Worm (Caenorhabditis elegans) whole organism, late embryonic: ENCODE measurements around the gene acy-2.

Experiments
- K09A11.1 ChIP-seq: sonication (generic microtip); optimal IDR thresholded peaks from 2 replicates; lab custom pipeline; 2017; ENCODE audit warnings: antibody characterized with exemption, mild to moderate bottlenecking, missing genetic modification characterization, missing compliant biosample characterization; ENCODE audit not compliant: insufficient read depth
- ceh-22 ChIP-seq: sonication (generic microtip); optimal IDR thresholded peaks from 2 replicates; lab custom pipeline; 2017; ENCODE audit warnings: missing biosample characterization, missing genetic modification characterization
- ceh-24 ChIP-seq: sonication (generic microtip); optimal IDR thresholded peaks from 2 replicates; lab custom pipeline; 2016; ENCODE audit warnings: mild to moderate bottlenecking, missing genetic modification characterization, missing compliant biosample characterization
- dve-1 ChIP-seq: sonication (generic microtip); optimal IDR thresholded peaks from 2 replicates; lab custom pipeline; 2017; ENCODE audit warnings: antibody characterized with exemption, mild to moderate bottlenecking, missing genetic modification characterization, missing compliant biosample characterization
- eyg-1 ChIP-seq: sonication (generic microtip); optimal IDR thresholded peaks from 2 replicates; lab custom pipeline; 2016; ENCODE audit warnings: missing genotype, missing genetic modification characterization, missing compliant biosample characterization
- fax-1 ChIP-seq: sonication (generic microtip); optimal IDR thresholded peaks from 2 replicates; lab custom pipeline; 2016; ENCODE audit warnings: missing genotype, missing genetic modification characterization, missing compliant biosample characterization
- pax-1 ChIP-seq: fragments of 150-350 bp; optimal IDR thresholded peaks from 2 replicates; lab custom pipeline; 2014; ENCODE audit warnings: missing biosample characterization, missing genetic modification characterization
- pqm-1 ChIP-seq: sonication (generic microtip); optimal IDR thresholded peaks from 2 replicates; lab custom pipeline; 2016; ENCODE audit warnings: missing genetic modification characterization, missing compliant biosample characterization
- ttx-3 ChIP-seq: sonication (generic microtip); optimal IDR thresholded peaks from 2 replicates; lab custom pipeline; 2016; ENCODE audit warnings: missing genetic modification reagents, missing genetic modification characterization, missing compliant biosample characterization
- unc-86 ChIP-seq: sonication (generic microtip); optimal IDR thresholded peaks from 2 replicates; lab custom pipeline; 2016; ENCODE audit warnings: missing genetic modification characterization, missing compliant biosample characterization

DNA sequence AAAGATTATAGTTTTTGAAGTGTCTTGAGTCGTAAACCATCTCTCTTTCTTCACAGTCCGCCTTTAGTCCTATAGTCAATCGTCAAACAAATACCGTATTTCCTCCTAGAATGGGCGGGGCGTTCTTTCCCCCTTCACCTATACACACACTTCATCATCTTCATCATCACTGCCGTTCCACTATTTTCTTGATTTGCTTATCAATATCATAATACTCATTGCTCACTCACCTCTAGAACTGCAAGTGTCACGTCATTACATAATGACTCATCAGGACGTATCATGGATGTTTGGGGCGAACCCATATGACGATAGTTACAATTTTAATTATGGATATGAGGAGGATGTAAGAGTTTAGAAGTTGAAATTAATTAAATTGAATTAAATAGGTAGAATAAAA, 34.8 kb downstream of the acy-2 start:
- TF ChIP-seq pqm-1 (tag; lab: Kevin White, UChicago) = no peak
- TF ChIP-seq ceh-24 (tag; lab: Kevin White, UChicago) = no peak
- TF ChIP-seq unc-86 (tag; lab: Kevin White, UChicago) = no peak
- no peak for TF ChIP-seq ttx-3
- TF ChIP-seq ceh-22 (tag; lab: Kevin White, UChicago) = no peak
- TF ChIP-seq eyg-1 (tag; lab: Kevin White, UChicago) = no peak
- no peak for TF ChIP-seq fax-1 (tag; lab: Kevin White, UChicago)
- no peak for TF ChIP-seq dve-1 (tag; lab: Kevin White, UChicago)
- TF ChIP-seq pax-1 = no peak
- TF ChIP-seq K09A11.1 (tag; lab: Kevin White, UChicago) = no peak
